Fruit fly (Drosophila melanogaster): Measurements from ENCODE around the gene Grx3.
A peak's percentile ranks its signal among the peaks of the same experiment; 100 is the strongest.

Grx3 gene

dm6 chr2L:13398614-13399161, 32.4 kb downstream of the Grx3 start, which contains the start of the genes CG10859 and CG7110 (continued):
- TF ChIP-seq Gug (GFP tag; IDR thresholded peaks at IDR 0.05) (no peak), Nf-YC (tag; optimal IDR thresholded peaks at IDR 0.05) (peak; percentile 12), CG14050 (GFP tag; IDR thresholded peaks at IDR 0.05) (peak; percentile 14; the same call in 1 of the 3 replicates), CG34422 (GFP tag; IDR thresholded peaks at IDR 0.05) (peak; percentile 27; the same call in 1 of the 3 replicates), zen2 (GFP tag; IDR thresholded peaks at IDR 0.05; ENCODE audit: partially characterized antibody) (no peak), chif (GFP tag; optimal IDR thresholded peaks at IDR 0.05) (no peak), CG17912 (GFP tag; optimal IDR thresholded peaks at IDR 0.05) (peak; percentile 56), D (optimal IDR thresholded peaks at IDR 0.05) (no peak), D (GFP tag; optimal IDR thresholded peaks at IDR 0.05) (no peak), CG18011 (GFP tag; optimal IDR thresholded peaks at IDR 0.05) (no peak), slou (GFP tag; optimal IDR thresholded peaks at IDR 0.05) (no peak), fru (optimal IDR thresholded peaks at IDR 0.05) (no peak), CG17328 (GFP tag; IDR thresholded peaks at IDR 0.05) (peak; percentile 14; the same call in 1 of the 2 replicates), CG8944 (GFP tag; optimal IDR thresholded peaks at IDR 0.05) (no peak), Meics (GFP tag; optimal IDR thresholded peaks at IDR 0.05) (peak; percentile 79), hth (optimal IDR thresholded peaks at IDR 0.05) (no peak), cg (GFP tag; optimal IDR thresholded peaks at IDR 0.05) (no peak), CG4424 (GFP tag; optimal IDR thresholded peaks at IDR 0.05) (no peak), Dbx (GFP tag; IDR thresholded peaks at IDR 0.05) (no peak), corto (GFP tag; optimal IDR thresholded peaks at IDR 0.05) (no peak), CG13123 (GFP tag; optimal IDR thresholded peaks at IDR 0.05) (no peak), az2 (GFP tag; optimal IDR thresholded peaks at IDR 0.05) (no peak), chn (GFP tag; optimal IDR thresholded peaks at IDR 0.05) (no peak), Dip2 (GFP tag; IDR thresholded peaks at IDR 0.05) (no peak), CG17186 (GFP tag; optimal IDR thresholded peaks at IDR 0.05) (peak; percentile 99), ssp (GFP tag; IDR thresholded peaks at IDR 0.05) (no peak), CG30431 (GFP tag; optimal IDR thresholded peaks at IDR 0.05) (no peak), CG13894 (tag; optimal IDR thresholded peaks at IDR 0.05) (peak; percentile 7), wdn (GFP tag; IDR thresholded peaks at IDR 0.05) (no peak), so (GFP tag; IDR thresholded peaks at IDR 0.05) (no peak), da (GFP tag; optimal IDR thresholded peaks at IDR 0.05) (no peak), CG42726 (GFP tag; IDR thresholded peaks at IDR 0.05; ENCODE audit: partially characterized antibody) (no peak), CG15479 (GFP tag; optimal IDR thresholded peaks at IDR 0.05) (no peak), CG15696 (tag; optimal IDR thresholded peaks at IDR 0.05) (no peak), CG8478 (optimal IDR thresholded peaks at IDR 0.05) (no peak), zf30C (GFP tag; optimal IDR thresholded peaks at IDR 0.05) (no peak), sna (GFP tag; IDR thresholded peaks at IDR 0.05; ENCODE audit: partially characterized antibody) (no peak), CG3407 (GFP tag; optimal IDR thresholded peaks at IDR 0.05) (no peak), wor (GFP tag; IDR thresholded peaks at IDR 0.05) (no peak), CG2120 (GFP tag; optimal IDR thresholded peaks at IDR 0.05) (no peak), vnd (GFP tag; IDR thresholded peaks at IDR 0.05; ENCODE audit: partially characterized antibody) (no peak), ab (GFP tag; optimal IDR thresholded peaks at IDR 0.05) (no peak), cato (GFP tag; optimal IDR thresholded peaks at IDR 0.05; ENCODE audit: borderline replicate concordance) (no peak), CG30403 (GFP tag; optimal IDR thresholded peaks at IDR 0.05) (no peak), CG30020 (tag; optimal IDR thresholded peaks at IDR 0.05) (peak; percentile 33), fd102C (GFP tag; optimal IDR thresholded peaks at IDR 0.05) (peak; percentile 7), unc-4 (GFP tag; IDR thresholded peaks at IDR 0.05; ENCODE audit: partially characterized antibody) (no peak), CG10543 (GFP tag; optimal IDR thresholded peaks at IDR 0.05) (peak; percentile 26), CG3847 (GFP tag; IDR thresholded peaks at IDR 0.05) (peak; percentile 54; the same call in 1 of the 2 replicates), grau (tag; optimal IDR thresholded peaks at IDR 0.05) (peak; percentile 51), Hr51 (GFP tag; optimal IDR thresholded peaks at IDR 0.05) (peak in 1 of 2 experiments; percentile 46), PHDP (tag; optimal IDR thresholded peaks at IDR 0.05) (peak; percentile 68)
